Worm (Caenorhabditis elegans) whole organism, L2 larva: ENCODE measurements around the gene R11F4.2.
"Not testable (repeated sequence)": the region's sequence is repeated elsewhere in the genome, so short reads cannot be mapped to it uniquely, and the experiment has no call there.

Experiments used
- ama-1 ChIP-seq: fragments of 150-350 bp; optimal IDR thresholded peaks from 2 replicates; lab custom pipeline; 2018; ENCODE audit warnings: inconsistent platforms
- blmp-1 ChIP-seq: sonication (generic microtip); optimal IDR thresholded peaks from 2 replicates; lab custom pipeline; 2017; ENCODE audit warnings: missing genetic modification characterization, mild to moderate bottlenecking, missing compliant biosample characterization, antibody characterized with exemption, moderate library complexity; ENCODE audit not compliant: insufficient read depth
- elt-1 ChIP-seq: fragments of 150-350 bp; optimal IDR thresholded peaks from 2 replicates; lab custom pipeline; 2014; ENCODE audit warnings: missing biosample characterization, missing genetic modification characterization
- elt-3 ChIP-seq: sonication (generic microtip); optimal IDR thresholded peaks from 2 replicates; lab custom pipeline; 2017; ENCODE audit warnings: missing biosample characterization, missing genetic modification characterization
- lsy-2 ChIP-seq, 2 experiments: fragments of 150-350 bp in 1 of 2; sonication (generic microtip) in 1 of 2; optimal IDR thresholded peaks; 2 replicates each; lab custom pipeline; 2014 to 2017; ENCODE audit warnings: missing biosample characterization in 2 of 2, missing genetic modification characterization in 2 of 2
- mab-5 ChIP-seq: fragments of 150-350 bp; optimal IDR thresholded peaks from 2 replicates; lab custom pipeline; 2014; ENCODE audit warnings: missing biosample characterization, missing genetic modification characterization
- nhr-237 ChIP-seq: fragments of 150-350 bp; optimal IDR thresholded peaks from 2 replicates; lab custom pipeline; 2014; ENCODE audit warnings: missing biosample characterization, missing genetic modification characterization
- nhr-77 ChIP-seq: fragments of 150-350 bp; optimal IDR thresholded peaks from 2 replicates; lab custom pipeline; 2014; ENCODE audit warnings: missing biosample characterization, missing genetic modification characterization
- skn-1 ChIP-seq: sonication (generic microtip); optimal IDR thresholded peaks from 2 replicates; lab custom pipeline; 2017; ENCODE audit warnings: missing biosample characterization, missing genetic modification characterization
- unc-39 ChIP-seq: fragments of 150-350 bp; optimal IDR thresholded peaks from 2 replicates; lab custom pipeline; 2014; ENCODE audit warnings: missing biosample characterization, missing genetic modification characterization
- unc-62 ChIP-seq: fragments of 150-350 bp; optimal IDR thresholded peaks from 2 replicates; lab custom pipeline; 2014; ENCODE audit warnings: missing biosample characterization, missing genetic modification reagents, missing genetic modification characterization
- zag-1 ChIP-seq: fragments of 150-350 bp; optimal IDR thresholded peaks from 2 replicates; lab custom pipeline; 2014; ENCODE audit warnings: missing biosample characterization, missing genetic modification characterization
- ztf-11 ChIP-seq: sonication (generic microtip); optimal IDR thresholded peaks from 2 replicates; lab custom pipeline; 2017; ENCODE audit warnings: missing biosample characterization, missing genetic modification characterization

ce11 chrII:4049672-4050071 lies 33.2 kb upstream of the R11F4.2 start:
- TF ChIP-seq elt-3 (tag; lab: Kevin White, UChicago); elt-1 (tag; lab: Kevin White, UChicago); ztf-11; zag-1 (tag; lab: Kevin White, UChicago); ama-1 (lab: Kevin White, UChicago); unc-62; mab-5 (tag; lab: Kevin White, UChicago); skn-1 (tag; lab: Kevin White, UChicago); unc-39 (tag; lab: Kevin White, UChicago); nhr-77 (tag; lab: Kevin White, UChicago); blmp-1 (tag; lab: Kevin White, UChicago); nhr-237 (tag; lab: Kevin White, UChicago): not testable (repeated sequence)
- TF ChIP-seq lsy-2 (tag; optimal IDR thresholded peaks at IDR 0.05; lab: Kevin White, UChicago) = peak in 1 of 2 experiments; percentile 77
